Worm (Caenorhabditis elegans) whole organism, midembryonic: ENCODE measurements around the gene C02F5.5.

Experiments used
- cog-1 ChIP-seq: sonication (generic microtip); optimal IDR thresholded peaks from 2 replicates; lab custom pipeline; 2016; ENCODE audit warnings: missing genetic modification characterization, missing compliant biosample characterization
- klf-2 ChIP-seq: fragments of 200-800 bp; sonication (Bioruptor generic); conservative IDR thresholded peaks from 2 replicates; pipeline ENCODE4 v1.3.6; 2022; ENCODE audit warnings: missing genetic modification reagents, missing genetic modification characterization, missing compliant biosample characterization

DNA sequence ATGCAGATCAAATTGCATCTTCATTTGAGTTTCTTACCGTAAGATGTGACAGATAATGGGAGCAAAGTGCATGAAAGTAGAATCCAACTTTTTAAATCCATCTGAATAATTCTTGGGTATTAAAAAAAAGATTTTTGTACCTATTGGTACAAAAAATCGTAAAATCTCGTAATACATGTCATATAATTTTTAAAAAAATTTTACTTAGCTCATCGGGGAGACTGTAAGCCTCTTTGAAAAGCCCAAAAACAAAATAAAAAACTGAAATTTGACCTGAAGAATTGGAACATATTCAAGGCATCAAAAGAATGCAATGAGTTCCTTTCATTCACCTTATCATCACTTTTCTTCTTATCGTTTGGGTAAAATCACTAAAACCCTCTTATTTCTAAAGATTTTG lies 39.9 kb downstream of the C02F5.5 start, which contains the start of gene clec-160:
- no peak for TF ChIP-seq klf-2 (GFP tag; lab: Robert Waterston, UW)
- TF ChIP-seq cog-1: no peak
